Fruit fly (Drosophila melanogaster) whole organism, embryonic: ENCODE measurements around the gene CG8281.

Experiments
- CG17802 ChIP-seq: fragments of 200-800 bp; sonication (Bioruptor generic); optimal IDR thresholded peaks from 2 replicates; lab custom pipeline; 2018; ENCODE audit warnings: missing biosample characterization, mild to moderate bottlenecking, missing genetic modification characterization, moderate library complexity
- CG2116 ChIP-seq: fragments of 200-800 bp; sonication (Bioruptor generic); optimal IDR thresholded peaks from 3 replicates; lab custom pipeline; 2018; ENCODE audit warnings: missing biosample characterization, mild to moderate bottlenecking, missing genetic modification characterization
- CG3065 ChIP-seq: fragments of 200-800 bp; sonication (Bioruptor generic); optimal IDR thresholded peaks from 2 replicates; lab custom pipeline; 2016; ENCODE audit warnings: missing biosample characterization, missing genetic modification characterization
- CG7271 ChIP-seq: fragments of 200-800 bp; sonication (Bioruptor generic); optimal IDR thresholded peaks from 2 replicates; lab custom pipeline; 2018; ENCODE audit warnings: missing biosample characterization, mild to moderate bottlenecking, missing genetic modification characterization, moderate library complexity
- bowl ChIP-seq: fragments of 200-800 bp; sonication (Bioruptor generic); IDR thresholded peaks from 2 replicates; pipeline ENCODE4 v1.3.6; 2022; ENCODE audit warnings: missing biosample characterization, missing genetic modification characterization
- cwo ChIP-seq: fragments of 200-800 bp; sonication (Bioruptor generic); optimal IDR thresholded peaks from 3 replicates; lab custom pipeline; 2017; ENCODE audit warnings: missing biosample characterization, missing genetic modification characterization, mild to moderate bottlenecking, moderate library complexity, missing genetic modification reagents
- gro ChIP-seq: fragments of 200-800 bp; sonication (Bioruptor generic); optimal IDR thresholded peaks from 2 replicates; lab custom pipeline; 2016; ENCODE audit warnings: missing biosample characterization, missing genetic modification characterization
- insv ChIP-seq, 2 experiments: fragments of 200-800 bp; sonication (Bioruptor generic); optimal IDR thresholded peaks; 3 replicates each; lab custom pipeline; 2016 to 2018; ENCODE audit warnings: missing biosample characterization in 2 of 2, missing genetic modification characterization in 2 of 2
- maf-S ChIP-seq: fragments of 200-800 bp; sonication (Bioruptor generic); optimal IDR thresholded peaks from 2 replicates; lab custom pipeline; 2016; ENCODE audit warnings: missing biosample characterization, missing genetic modification characterization
- mam ChIP-seq: fragments of 200-800 bp; sonication (Bioruptor generic); optimal IDR thresholded peaks from 3 replicates; lab custom pipeline; 2016; ENCODE audit warnings: missing biosample characterization, missing genetic modification characterization
- pan ChIP-seq, 4 experiments: fragments of >200 bp in 3 of 4; fragments of 200-800 bp in 1 of 4; sonication (Bioruptor generic) in 1 of 4; optimal IDR thresholded peaks in 3 of 4; IDR thresholded peaks in 1 of 4; 2 replicates each; pipeline versions ENCODE4 v1.3.6 to Lab custom; 2017 to 2022; ENCODE audit warnings: missing biosample characterization in 2 of 4, missing genetic modification characterization in 2 of 4, mixed read lengths in 1 of 4
- psq ChIP-seq: fragments of 200-800 bp; sonication (Bioruptor generic); optimal IDR thresholded peaks from 2 replicates; lab custom pipeline; 2017; ENCODE audit warnings: missing biosample characterization, missing genetic modification characterization
- tna ChIP-seq: fragments of 200-800 bp; sonication (Bioruptor generic); IDR thresholded peaks from 2 replicates; pipeline ENCODE4 v1.3.6; 2022; ENCODE audit warnings: missing biosample characterization, missing genetic modification characterization; ENCODE audit not compliant: partially characterized antibody

dm6 chr3L:7938638-7939037 lies 26.4 kb downstream of the CG8281 start:
- TF ChIP-seq CG3065 (no peak), maf-S (GFP tag; lab: Kevin White, UChicago) (no peak), pan (optimal IDR thresholded peaks at IDR 0.05; lab: Kevin White, UChicago) (no peak), pan (GFP tag; optimal IDR thresholded peaks at IDR 0.05 in 1 of 2, IDR thresholded peaks at IDR 0.05 in 1 of 2) (no peak), insv (GFP tag; optimal IDR thresholded peaks at IDR 0.05; lab: Kevin White, UChicago) (no peak), tna (GFP tag; lab: Robert Waterston, UW) (no peak), gro (GFP tag; lab: Kevin White, UChicago) (no peak), psq (GFP tag; lab: Kevin White, UChicago) (no peak), CG2116 (no peak), cwo (GFP tag; lab: Kevin White, UChicago) (no peak), CG17802 (no peak), CG7271 (no peak), bowl (no peak), mam (GFP tag; lab: Kevin White, UChicago) (no peak)
